Worm (Caenorhabditis elegans) whole organism, L4 larva: ENCODE data around the gene F54C9.14.

Source experiments
- aha-1 ChIP-seq: fragments of 150-350 bp; peaks from one replicate; lab custom pipeline; 2014; ENCODE audit warnings: missing biosample characterization, missing genetic modification characterization
- dmd-9 ChIP-seq: fragments of 200-800 bp; sonication (Bioruptor generic); IDR thresholded peaks from 2 replicates; pipeline ENCODE4 v1.3.6; 2022; ENCODE audit warnings: missing genetic modification reagents, missing genetic modification characterization, missing compliant biosample characterization
- duxl-1 ChIP-seq: sonication (generic microtip); optimal IDR thresholded peaks from 2 replicates; lab custom pipeline; 2016; ENCODE audit warnings: mild to moderate bottlenecking, missing genetic modification characterization, moderate library complexity, missing compliant biosample characterization; ENCODE audit not compliant: poor library complexity
- fkh-10 ChIP-seq: fragments of 150-350 bp; optimal IDR thresholded peaks from 2 replicates; lab custom pipeline; 2014; ENCODE audit warnings: missing biosample characterization, missing genetic modification reagents, missing genetic modification characterization
- hlh-30 ChIP-seq: sonication (generic microtip); optimal IDR thresholded peaks from 2 replicates; lab custom pipeline; 2017; ENCODE audit warnings: antibody characterized with exemption, mild to moderate bottlenecking, missing genetic modification characterization, missing compliant biosample characterization; ENCODE audit not compliant: insufficient read depth
- lsy-2 ChIP-seq, 2 experiments: fragments of 150-350 bp in 1 of 2; sonication (generic microtip) in 1 of 2; optimal IDR thresholded peaks; 2 replicates each; lab custom pipeline; 2014 to 2017; ENCODE audit warnings: missing biosample characterization in 2 of 2, missing genetic modification characterization in 2 of 2
- nhr-10 ChIP-seq: fragments of 150-350 bp; optimal IDR thresholded peaks from 2 replicates; lab custom pipeline; 2014; ENCODE audit warnings: missing biosample characterization, missing genetic modification characterization
- nhr-102 ChIP-seq: sonication (generic microtip); optimal IDR thresholded peaks from 2 replicates; lab custom pipeline; 2016; ENCODE audit warnings: mild to moderate bottlenecking, missing genetic modification characterization, moderate library complexity, missing compliant biosample characterization
- nhr-48 ChIP-seq: sonication (generic microtip); optimal IDR thresholded peaks from 2 replicates; lab custom pipeline; 2016; ENCODE audit warnings: mild to moderate bottlenecking, missing genetic modification characterization, missing compliant biosample characterization
- zfp-3 ChIP-seq: fragments of 200-800 bp; sonication (Bioruptor generic); conservative IDR thresholded peaks from 2 replicates; pipeline ENCODE4 v1.3.6; 2022; ENCODE audit warnings: missing genetic modification reagents, missing genetic modification characterization, missing compliant biosample characterization

ce11 chrII:8556166-8556565 is 5.9 kb upstream of the F54C9.14 start, which contains the start of gene glb-27:
- TF ChIP-seq lsy-2 (tag; optimal IDR thresholded peaks at IDR 0.05; lab: Kevin White, UChicago): no peak
- TF ChIP-seq zfp-3 (GFP tag; lab: Robert Waterston, UW): no peak
- no peak for TF ChIP-seq aha-1 (tag; lab: Kevin White, UChicago)
- TF ChIP-seq duxl-1 (tag; lab: Kevin White, UChicago): no peak
- TF ChIP-seq fkh-10 (GFP tag; lab: Kevin White, UChicago): no peak
- TF ChIP-seq nhr-10 (tag; lab: Kevin White, UChicago): no peak
- no peak for TF ChIP-seq nhr-48 (tag; lab: Kevin White, UChicago)
- TF ChIP-seq dmd-9: no peak
- TF ChIP-seq hlh-30: no peak
- TF ChIP-seq nhr-102 (tag; lab: Kevin White, UChicago): no peak
